Worm (Caenorhabditis elegans): ENCODE data around the gene pnp-1.

DNA sequence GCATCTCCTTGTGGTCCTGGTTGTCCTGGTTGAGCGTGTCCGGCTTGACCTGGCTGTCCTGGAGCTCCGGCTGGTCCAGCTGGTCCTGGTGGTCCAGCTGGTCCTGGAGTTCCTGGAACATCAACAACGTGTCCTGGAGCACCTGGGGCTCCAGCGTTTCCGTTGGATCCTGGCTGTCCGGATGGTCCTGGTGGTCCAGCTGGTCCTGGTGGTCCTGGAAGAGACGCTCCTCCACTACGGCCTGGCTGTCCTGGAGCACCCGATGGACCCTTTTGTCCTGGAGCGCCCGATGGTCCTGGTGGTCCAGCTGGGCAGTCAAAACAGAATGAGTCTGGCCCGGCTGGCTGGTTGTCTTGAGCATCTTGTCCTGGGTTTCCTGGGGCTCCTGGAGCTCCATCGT is 27.5 kb upstream of the pnp-1 start:
- no peak for TF ChIP-seq ztf-4 (tag; optimal IDR thresholded peaks at IDR 0.05)
- TF ChIP-seq elt-1 (tag; optimal IDR thresholded peaks at IDR 0.05): no peak
- no peak for TF ChIP-seq nhr-237 (tag; optimal IDR thresholded peaks at IDR 0.05)
- TF ChIP-seq ztf-11 (tag; optimal IDR thresholded peaks at IDR 0.05): no peak
- no peak for TF ChIP-seq lin-39 (tag; optimal IDR thresholded peaks at IDR 0.05)
- TF ChIP-seq nhr-25 (tag; optimal IDR thresholded peaks at IDR 0.05): no peak
- no peak for TF ChIP-seq C34F6.9 (tag; optimal IDR thresholded peaks at IDR 0.05)
- TF ChIP-seq ztf-1 (GFP tag; conservative IDR thresholded peaks at IDR 0.05): no peak
- no peak for TF ChIP-seq zag-1 (tag; optimal IDR thresholded peaks at IDR 0.05)
- no peak for TF ChIP-seq ZK546.5 (tag; optimal IDR thresholded peaks at IDR 0.05)
- no peak for TF ChIP-seq snpc-4 (tag; optimal IDR thresholded peaks at IDR 0.05)
- TF ChIP-seq ama-1 (optimal IDR thresholded peaks at IDR 0.05): no peak

All from whole organism, L2 larva.